Fruit fly (Drosophila melanogaster): ENCODE data around the gene CG45116.

CG45116 gene

dm6 chr3L:22717137-22717767, 18.0 kb downstream of the CG45116 start, which contains the start of the genes ArfGAP3 and CG32452 (continued):
- peak; percentile 66 for TF ChIP-seq Myb (GFP tag; optimal IDR thresholded peaks at IDR 0.05)
- TF ChIP-seq H2.0 (GFP tag; IDR thresholded peaks at IDR 0.05): peak; percentile 59; the same call in 1 of the 2 replicates
- peak; percentile 66 for TF ChIP-seq CG13894 (tag; optimal IDR thresholded peaks at IDR 0.05)
- no peak for TF ChIP-seq CG12744 (GFP tag; optimal IDR thresholded peaks at IDR 0.05)
- TF ChIP-seq Hsf (GFP tag; optimal IDR thresholded peaks at IDR 0.05): peak; percentile 84
- peak; percentile 77 for TF ChIP-seq ftz-f1 (GFP tag; optimal IDR thresholded peaks at IDR 0.05)
- no peak for TF ChIP-seq CG15479 (GFP tag; optimal IDR thresholded peaks at IDR 0.05)
- peak; percentile 42 for TF ChIP-seq kay (GFP tag; optimal IDR thresholded peaks at IDR 0.05)
- TF ChIP-seq sug (tag; optimal IDR thresholded peaks at IDR 0.05): peak; percentile 73
- TF ChIP-seq sisA (GFP tag; IDR thresholded peaks at IDR 0.05): peak; percentile 64
- no peak for TF ChIP-seq Vsx1 (GFP tag; optimal IDR thresholded peaks at IDR 0.05)
- no peak for TF ChIP-seq nerfin-2 (GFP tag; IDR thresholded peaks at IDR 0.05; ENCODE audit: partially characterized antibody)
- TF ChIP-seq corto (GFP tag; optimal IDR thresholded peaks at IDR 0.05): no peak
- peak; percentile 73 for TF ChIP-seq sob (GFP tag; IDR thresholded peaks at IDR 0.05)
- no peak for TF ChIP-seq tll (GFP tag; optimal IDR thresholded peaks at IDR 0.05)
- no peak for TF ChIP-seq CG4617 (GFP tag; optimal IDR thresholded peaks at IDR 0.05; ENCODE audit: borderline replicate concordance)
- peak; percentile 42 for TF ChIP-seq slp2 (GFP tag; optimal IDR thresholded peaks at IDR 0.05)
- peak; percentile 86 for TF ChIP-seq CG30403 (GFP tag; optimal IDR thresholded peaks at IDR 0.05)
- no peak for TF ChIP-seq CG4707 (GFP tag; optimal IDR thresholded peaks at IDR 0.05)
- TF ChIP-seq tna (GFP tag; IDR thresholded peaks at IDR 0.05; ENCODE audit: partially characterized antibody): no peak
- peak; percentile 77 for TF ChIP-seq vvl (GFP tag; IDR thresholded peaks at IDR 0.05)
- TF ChIP-seq hth (optimal IDR thresholded peaks at IDR 0.05): no peak
- peak; percentile 15 for TF ChIP-seq emc (GFP tag; optimal IDR thresholded peaks at IDR 0.05)
- TF ChIP-seq abd-A (tag; optimal IDR thresholded peaks at IDR 0.05): no peak
- TF ChIP-seq CG10543 (GFP tag; optimal IDR thresholded peaks at IDR 0.05): peak; percentile 81
- TF ChIP-seq Elba2 (GFP tag; optimal IDR thresholded peaks at IDR 0.05): no peak
- TF ChIP-seq crc (GFP tag; optimal IDR thresholded peaks at IDR 0.05): peak; percentile 26
- peak; percentile 61 for TF ChIP-seq kah (GFP tag; optimal IDR thresholded peaks at IDR 0.05)
- TF ChIP-seq CG11695 (GFP tag; IDR thresholded peaks at IDR 0.05): peak; percentile 48; the same call in 2 of the 3 replicates
- no peak for TF ChIP-seq toy (GFP tag; IDR thresholded peaks at IDR 0.05)
- peak; percentile 78 for TF ChIP-seq ind (GFP tag; optimal IDR thresholded peaks at IDR 0.05)
- peak; percentile 24 for TF ChIP-seq CG8944 (GFP tag; optimal IDR thresholded peaks at IDR 0.05)
- 0 out of 2 replicates have a peak, but pooled peaks have one; percentile 27 for TF ChIP-seq CG43689 (GFP tag; IDR thresholded peaks at IDR 0.05)
- TF ChIP-seq lola (GFP tag; optimal IDR thresholded peaks at IDR 0.05): peak in 1 of 3 experiments; percentile 75
- TF ChIP-seq Six4 (GFP tag; optimal IDR thresholded peaks at IDR 0.05): peak; percentile 70
- peak; percentile 76 for TF ChIP-seq trem (tag; optimal IDR thresholded peaks at IDR 0.05)
- TF ChIP-seq Sin3A (optimal IDR thresholded peaks at IDR 0.05): peak; percentile 10
- no peak for TF ChIP-seq sim (GFP tag; IDR thresholded peaks at IDR 0.05)
- no peak for TF ChIP-seq fru (optimal IDR thresholded peaks at IDR 0.05)
- TF ChIP-seq H15 (GFP tag; IDR thresholded peaks at IDR 0.05): peak; percentile 62; the same call in 1 of the 3 replicates
- TF ChIP-seq CG6254 (GFP tag; optimal IDR thresholded peaks at IDR 0.05): peak; percentile 21
- TF ChIP-seq NFAT (GFP tag; IDR thresholded peaks at IDR 0.05): peak; percentile 72
- no peak for TF ChIP-seq maf-S (GFP tag; optimal IDR thresholded peaks at IDR 0.05)
- TF ChIP-seq gcm2 (GFP tag; optimal IDR thresholded peaks at IDR 0.05): no peak
- TF ChIP-seq CG15269 (tag; optimal IDR thresholded peaks at IDR 0.05): peak; percentile 75
- TF ChIP-seq unc-4 (GFP tag; IDR thresholded peaks at IDR 0.05; ENCODE audit: partially characterized antibody): peak; percentile 58; the same call in 1 of the 2 replicates
- no peak for TF ChIP-seq CG8478 (optimal IDR thresholded peaks at IDR 0.05)
- no peak for TF ChIP-seq Lpt (GFP tag; optimal IDR thresholded peaks at IDR 0.05)
- no peak for TF ChIP-seq repo (GFP tag; optimal IDR thresholded peaks at IDR 0.05)
- peak; percentile 34 for TF ChIP-seq NC2β (GFP tag; optimal IDR thresholded peaks at IDR 0.05)
- no peak for TF ChIP-seq Tbp (GFP tag; optimal IDR thresholded peaks at IDR 0.05)
